Fruit fly (Drosophila melanogaster) S2 (cell line): ENCODE measurements around the gene Sfp24Bc.
A peak's percentile ranks its signal among the peaks of the same experiment; 100 is the strongest.

Experiments used
- CG8478 ChIP-seq: fragments of >200 bp; optimal IDR thresholded peaks from 2 replicates; lab custom pipeline; 2018
- CTCF ChIP-seq, 2 experiments: fragments of >200 bp; optimal IDR thresholded peaks; 2 replicates each; lab custom pipeline; 2018

Gene Sfp24Bc

DNA sequence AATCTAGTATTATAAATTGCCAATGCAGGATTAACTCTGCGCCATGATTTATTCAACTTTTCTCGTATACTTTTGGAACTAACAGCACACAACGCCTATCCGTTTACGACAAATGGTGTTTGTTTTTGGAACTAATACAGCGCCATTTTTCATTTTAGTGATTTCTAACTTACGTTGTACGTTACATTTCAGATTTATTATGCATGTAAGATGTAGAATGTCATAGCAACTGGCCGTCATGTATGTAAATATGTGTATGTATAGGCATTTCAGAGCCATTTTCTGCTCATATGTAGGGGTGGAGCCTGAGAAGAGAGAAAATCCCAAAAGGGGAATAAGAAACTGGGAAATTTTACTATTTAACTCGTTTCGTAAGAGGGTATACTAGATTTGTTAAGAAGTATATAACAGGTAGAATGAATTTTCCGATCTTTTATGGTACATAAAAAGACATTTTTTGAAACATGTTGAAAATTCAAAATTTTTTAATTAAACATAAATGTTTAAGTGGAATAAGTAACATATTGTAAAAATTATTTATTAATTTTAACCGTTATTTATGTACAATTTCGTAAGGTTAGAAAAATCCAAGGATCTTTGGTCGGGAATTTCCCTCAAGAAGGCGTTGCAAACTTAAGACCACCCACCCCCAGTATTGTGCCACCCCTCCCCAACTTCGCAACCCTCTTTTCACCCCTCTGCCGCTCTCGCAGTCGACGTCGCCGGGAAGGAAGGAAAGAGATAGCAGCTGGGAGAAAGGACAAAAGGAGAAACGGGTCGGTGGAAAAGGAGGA is 12.8 kb downstream of the Sfp24Bc start:
- TF ChIP-seq CTCF (optimal IDR thresholded peaks at IDR 0.05; lab: Kevin White, UChicago) (peak; percentile 98 to 99), CG8478 (lab: Kevin White, UChicago) (no peak)

DNA sequence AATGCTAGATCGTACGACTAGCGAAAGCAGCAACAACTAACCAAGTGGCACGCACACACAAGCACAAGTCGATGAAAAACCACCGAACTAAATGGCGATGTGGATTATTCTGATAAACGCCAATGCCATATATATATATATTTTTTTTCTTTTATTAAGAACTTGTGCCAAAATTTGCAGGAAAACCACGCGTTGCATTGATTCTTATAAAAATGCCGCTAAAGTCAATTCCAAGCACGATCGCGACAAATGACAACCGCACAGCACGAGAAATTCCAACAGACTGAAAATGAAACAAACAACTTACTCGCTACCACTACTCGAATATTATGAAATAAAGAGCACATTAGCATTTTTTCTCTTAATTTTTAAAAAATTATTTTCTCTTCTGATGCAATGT is 13.7 kb downstream of the Sfp24Bc start, which contains the start of gene for:
TSS of gene for (minus strand) at position 287 of the 400 bp plus-strand sequence.
- TF ChIP-seq CG8478 (lab: Kevin White, UChicago) (no peak), CTCF (optimal IDR thresholded peaks at IDR 0.05; lab: Kevin White, UChicago) (no peak)

DNA sequence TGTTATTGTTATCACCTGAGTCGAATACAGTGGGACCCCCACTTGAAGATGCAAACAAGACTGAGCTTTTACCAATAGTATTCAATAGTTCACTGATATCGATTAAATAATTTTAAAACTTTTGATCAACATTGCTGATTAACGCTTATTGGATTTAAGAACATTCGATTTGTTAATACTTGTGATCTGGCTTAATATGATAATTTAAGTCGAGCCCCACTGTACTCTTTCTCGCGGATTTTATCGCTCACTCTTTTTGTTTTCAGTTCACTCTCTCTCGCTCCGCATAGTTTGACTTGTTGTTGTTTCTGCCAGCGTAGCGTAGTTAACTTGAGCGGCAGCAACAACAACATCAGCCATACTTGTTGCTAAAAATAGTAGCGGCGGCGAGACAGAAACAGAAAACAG is 14.7 kb downstream of the Sfp24Bc start:
- TF ChIP-seq CTCF (optimal IDR thresholded peaks at IDR 0.05; lab: Kevin White, UChicago) (no peak), CG8478 (lab: Kevin White, UChicago) (no peak)

DNA sequence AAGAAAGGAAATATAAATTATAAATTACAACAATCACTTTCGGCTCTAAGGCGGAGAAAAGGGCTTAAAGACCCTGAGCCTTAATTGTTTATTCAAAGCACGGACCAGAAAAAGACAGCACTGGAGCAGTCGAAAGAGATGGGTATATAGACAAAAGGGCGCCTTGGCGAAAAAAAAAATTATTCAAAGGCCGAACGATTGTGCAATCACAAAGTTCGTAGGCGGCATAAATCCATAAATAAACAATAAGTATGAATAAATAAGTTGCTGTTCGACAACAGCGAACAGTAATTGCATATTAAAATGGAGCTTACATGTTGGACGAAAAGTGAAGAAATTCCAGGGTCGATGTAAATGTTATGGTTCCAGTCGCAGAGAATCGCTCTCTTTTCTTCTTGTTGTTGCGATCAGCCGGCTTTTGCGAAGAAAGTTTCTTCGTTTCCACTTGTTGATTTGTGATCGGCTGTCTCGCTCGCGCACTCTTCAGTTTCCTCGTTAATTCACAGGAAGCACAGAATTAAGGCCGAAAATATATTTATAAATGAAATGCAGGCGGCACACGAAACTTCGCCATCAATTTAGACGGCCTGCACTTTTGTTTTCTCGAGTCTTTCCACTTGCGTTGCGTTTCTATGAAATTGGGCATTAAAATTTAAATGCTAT is 15.3 kb downstream of the Sfp24Bc start:
- TF ChIP-seq CG8478 (lab: Kevin White, UChicago) (no peak), CTCF (optimal IDR thresholded peaks at IDR 0.05; lab: Kevin White, UChicago) (no peak)

DNA sequence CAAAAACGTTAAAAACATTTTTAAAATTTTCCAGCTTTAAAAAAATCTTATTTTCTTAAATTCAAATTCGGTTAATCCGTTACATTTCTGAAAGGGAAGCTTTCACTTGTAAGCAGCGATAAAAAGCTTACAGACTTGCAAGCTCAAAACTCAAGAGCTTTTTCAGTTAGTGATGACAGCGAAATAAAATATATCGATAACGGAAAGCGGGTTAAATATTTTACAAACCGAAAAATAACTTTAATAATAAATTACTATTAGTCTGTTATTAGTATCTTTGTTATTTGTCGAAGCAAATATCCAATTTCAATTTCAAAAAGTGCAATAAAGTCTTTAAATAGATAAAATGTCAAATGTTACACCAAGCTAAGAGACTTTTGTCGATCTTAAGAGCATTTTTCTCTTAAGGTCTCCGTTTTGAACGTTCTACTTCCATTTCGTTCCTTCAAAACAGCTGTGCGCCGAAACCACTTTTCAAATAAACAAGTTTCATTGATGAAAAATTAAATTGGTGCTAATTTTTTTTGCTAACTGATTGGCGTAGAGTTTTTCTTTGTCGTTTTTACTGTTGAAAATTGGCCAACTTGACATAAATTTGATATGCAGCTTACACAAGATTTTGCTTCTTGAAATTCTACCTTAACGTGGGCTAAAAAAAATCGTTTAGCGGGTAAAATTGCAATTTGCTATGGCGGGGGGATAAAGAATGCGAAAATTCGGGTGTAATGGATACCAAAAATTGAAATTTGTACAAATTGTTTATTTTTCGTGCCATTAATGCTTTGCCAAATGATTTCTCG is 22.0 kb downstream of the Sfp24Bc start:
- no peak for TF ChIP-seq CG8478 (lab: Kevin White, UChicago)
- TF ChIP-seq CTCF (optimal IDR thresholded peaks at IDR 0.05; lab: Kevin White, UChicago), result no peak

DNA sequence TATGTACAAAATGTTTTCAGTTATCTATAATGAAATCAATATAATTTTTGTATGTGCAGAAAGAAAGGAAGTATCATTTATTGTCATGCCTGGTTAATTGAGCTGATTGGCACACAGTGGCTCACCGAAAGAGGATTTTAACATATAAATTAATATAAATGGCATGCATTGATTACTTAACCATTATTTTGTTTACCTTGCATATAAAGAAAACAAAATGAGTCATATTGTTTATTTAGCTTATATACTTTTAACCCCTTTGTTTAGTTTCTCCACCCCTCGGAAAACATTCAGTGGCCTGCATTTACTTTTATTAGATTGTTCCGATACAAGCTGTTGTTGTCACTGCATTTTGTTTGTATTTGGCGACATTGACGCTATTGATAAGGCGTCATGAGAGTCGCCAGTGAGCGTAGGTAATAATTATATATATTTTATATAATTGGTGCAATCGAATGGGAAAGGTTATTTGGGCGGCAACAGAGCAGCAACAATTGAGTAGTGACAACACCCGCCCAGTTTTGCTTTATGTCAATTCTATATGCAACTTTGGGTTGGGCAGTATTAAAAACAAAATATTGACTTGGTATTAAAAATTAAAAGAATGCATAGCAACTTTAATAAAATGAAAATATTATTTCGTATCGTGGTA is 22.7 kb downstream of the Sfp24Bc start:
- TF ChIP-seq CTCF (optimal IDR thresholded peaks at IDR 0.05; lab: Kevin White, UChicago) (no peak), CG8478 (lab: Kevin White, UChicago) (no peak)

DNA sequence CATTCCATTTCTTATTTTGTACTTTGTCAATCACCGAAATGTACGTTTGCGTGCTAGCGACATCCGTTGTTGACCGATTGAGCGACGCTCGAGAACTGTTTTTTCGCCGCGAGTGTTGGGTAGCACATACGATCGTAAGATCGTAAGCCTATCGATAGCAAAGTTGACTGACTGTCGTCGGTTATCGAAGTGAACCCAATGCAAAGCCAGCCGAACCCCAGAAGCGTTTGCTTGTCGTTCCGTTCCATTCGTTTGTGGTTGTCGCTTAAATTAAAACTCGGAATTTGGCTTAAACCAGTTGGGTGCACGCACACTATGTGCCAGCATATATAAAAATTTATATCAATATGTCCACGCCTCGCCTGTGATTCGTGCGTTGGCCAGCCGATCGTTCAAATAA is 24.3 kb downstream of the Sfp24Bc start:
- no peak for TF ChIP-seq CTCF (optimal IDR thresholded peaks at IDR 0.05; lab: Kevin White, UChicago)
- no peak for TF ChIP-seq CG8478 (lab: Kevin White, UChicago)

DNA sequence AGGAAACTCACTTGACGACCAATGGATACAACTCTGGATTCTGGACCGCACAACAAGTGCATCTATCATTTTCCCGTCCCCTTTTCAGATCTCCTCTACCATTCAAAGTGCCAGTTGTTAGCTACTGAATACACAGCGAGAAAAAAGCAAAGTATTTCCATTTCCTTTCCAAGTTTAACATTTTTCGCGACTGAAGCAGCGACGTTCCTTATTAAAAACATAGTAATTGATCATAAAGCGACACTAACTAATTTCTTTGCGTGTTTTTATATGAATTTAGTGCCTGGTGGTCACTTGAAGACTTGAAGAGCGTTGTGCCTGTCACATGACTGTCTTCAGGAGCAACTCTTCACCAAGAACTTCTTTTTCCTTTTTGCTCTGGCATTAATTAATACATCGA is 25.0 kb downstream of the Sfp24Bc start:
- TF ChIP-seq CG8478 (lab: Kevin White, UChicago), result no peak
- TF ChIP-seq CTCF (optimal IDR thresholded peaks at IDR 0.05; lab: Kevin White, UChicago), result no peak

DNA sequence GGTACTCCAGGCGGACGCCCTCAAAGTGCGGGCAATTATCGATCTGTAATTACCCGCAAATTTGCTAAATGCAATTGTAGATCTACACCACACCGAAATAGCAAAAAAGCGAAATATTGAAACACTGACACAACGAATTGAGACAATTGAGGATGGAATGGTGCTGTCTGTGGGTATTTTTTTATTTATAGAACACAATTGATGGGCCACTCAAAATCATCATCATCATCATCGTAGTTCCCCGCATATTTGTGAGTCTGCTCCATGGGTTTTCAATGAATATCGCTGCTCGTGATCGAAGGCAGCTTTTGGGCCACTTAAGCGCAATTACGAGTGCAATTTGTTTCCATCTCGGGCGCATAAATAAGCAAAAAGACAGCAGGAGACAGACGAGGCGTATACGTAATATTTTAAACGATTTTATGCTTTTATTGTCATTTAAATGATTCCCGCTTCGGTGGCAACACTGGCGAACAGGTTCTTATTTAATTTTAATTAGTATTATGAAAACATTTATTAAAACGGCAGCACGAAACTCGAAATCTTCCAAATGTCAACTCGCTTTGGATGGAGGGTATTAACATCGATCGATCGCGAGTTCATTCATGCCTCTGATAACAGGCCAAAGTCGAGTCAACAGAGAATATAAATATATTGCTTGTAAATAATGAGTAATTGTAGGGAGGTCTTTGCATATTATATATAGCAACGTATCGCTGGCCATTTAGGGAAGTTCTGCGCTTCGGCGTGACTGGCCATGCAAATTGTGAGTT is 28.0 kb downstream of the Sfp24Bc start:
- TF ChIP-seq CG8478 (lab: Kevin White, UChicago) (no peak), CTCF (optimal IDR thresholded peaks at IDR 0.05; lab: Kevin White, UChicago) (no peak)

DNA sequence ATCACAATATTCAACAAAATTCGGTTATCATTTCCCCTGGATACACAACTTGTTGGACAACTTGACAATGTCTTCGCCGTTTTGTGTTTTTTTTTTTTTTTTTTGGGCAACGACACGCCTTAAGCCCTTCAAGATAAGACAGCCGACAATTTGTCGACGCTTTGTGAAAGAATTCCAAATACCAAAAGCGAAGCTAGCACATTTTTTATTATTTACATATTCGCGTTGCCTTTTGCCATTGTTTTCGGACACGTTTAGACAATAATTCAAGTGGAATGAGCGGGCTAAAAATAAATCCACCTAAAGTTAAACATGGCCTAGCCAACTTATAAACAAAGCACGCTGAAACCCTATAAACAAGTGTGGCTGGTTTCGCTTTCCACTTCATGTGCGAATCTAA is 29.4 kb downstream of the Sfp24Bc start:
- TF ChIP-seq CG8478 (lab: Kevin White, UChicago) (no peak), CTCF (optimal IDR thresholded peaks at IDR 0.05; lab: Kevin White, UChicago) (no peak)

DNA sequence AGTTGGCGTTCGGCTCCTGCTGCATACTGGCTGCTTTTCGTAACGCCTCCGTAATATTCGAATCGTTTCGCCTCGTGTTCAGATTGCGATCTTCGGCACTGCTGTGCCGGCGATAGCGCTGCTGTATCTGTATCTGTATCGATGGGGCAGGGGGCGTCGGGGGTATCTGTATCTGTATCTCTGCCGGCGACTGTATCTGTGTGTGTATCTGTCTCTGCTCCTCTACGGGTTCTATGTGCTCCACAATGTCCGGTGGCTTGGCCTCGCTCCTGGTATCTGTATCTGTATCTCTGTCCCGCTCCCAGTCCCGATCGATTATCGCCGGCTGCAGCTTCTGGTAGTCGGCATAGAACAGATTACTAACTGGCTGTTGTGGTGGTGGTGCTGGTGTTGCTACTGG is 30.5 kb downstream of the Sfp24Bc start:
- TF ChIP-seq CG8478 (lab: Kevin White, UChicago), result no peak
- TF ChIP-seq CTCF (optimal IDR thresholded peaks at IDR 0.05; lab: Kevin White, UChicago), result no peak

DNA sequence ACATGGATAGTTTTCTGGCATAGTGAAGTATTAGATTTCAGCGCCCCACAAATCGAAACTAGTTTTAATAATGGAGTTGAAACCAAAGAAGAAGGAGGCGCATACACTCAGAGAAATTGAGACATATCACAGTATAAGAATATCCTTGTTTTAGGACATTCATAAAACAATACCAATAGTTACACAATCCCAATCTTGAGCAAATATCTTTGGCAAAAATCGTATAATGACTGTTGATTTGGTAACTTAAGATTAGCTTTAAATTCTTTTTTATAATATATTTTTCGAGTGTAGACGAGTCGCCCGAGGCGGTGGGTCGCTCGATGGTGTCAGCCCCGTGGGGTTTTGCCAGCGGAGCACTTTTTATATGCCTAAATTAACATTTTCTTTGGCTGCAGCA is 34.9 kb downstream of the Sfp24Bc start:
- TF ChIP-seq CG8478 (lab: Kevin White, UChicago) (no peak), CTCF (optimal IDR thresholded peaks at IDR 0.05; lab: Kevin White, UChicago) (no peak)

DNA sequence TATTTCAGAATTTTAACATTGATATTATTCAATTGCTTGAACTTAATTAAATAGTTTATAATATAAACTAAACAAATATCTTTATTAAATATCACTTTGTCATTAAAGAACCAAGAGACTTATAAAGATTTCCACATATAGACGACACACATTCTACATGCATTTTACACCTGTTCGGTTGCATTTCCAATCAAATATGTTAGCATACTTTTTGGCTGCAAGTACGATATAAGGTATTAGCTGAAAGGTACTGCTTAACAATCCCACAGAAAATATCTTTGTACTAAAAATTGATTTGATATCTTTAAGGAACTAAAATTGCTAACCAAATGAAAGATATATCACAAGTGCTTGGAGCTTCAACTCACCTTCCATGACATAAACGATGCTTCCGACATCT is 36.5 kb downstream of the Sfp24Bc start:
- no peak for TF ChIP-seq CG8478 (lab: Kevin White, UChicago)
- peak; percentile 30 to 66 for TF ChIP-seq CTCF (optimal IDR thresholded peaks at IDR 0.05; lab: Kevin White, UChicago)
